Fruit fly (Drosophila melanogaster): Measurements from ENCODE around the gene CG42327.

CG42327 gene

DNA sequence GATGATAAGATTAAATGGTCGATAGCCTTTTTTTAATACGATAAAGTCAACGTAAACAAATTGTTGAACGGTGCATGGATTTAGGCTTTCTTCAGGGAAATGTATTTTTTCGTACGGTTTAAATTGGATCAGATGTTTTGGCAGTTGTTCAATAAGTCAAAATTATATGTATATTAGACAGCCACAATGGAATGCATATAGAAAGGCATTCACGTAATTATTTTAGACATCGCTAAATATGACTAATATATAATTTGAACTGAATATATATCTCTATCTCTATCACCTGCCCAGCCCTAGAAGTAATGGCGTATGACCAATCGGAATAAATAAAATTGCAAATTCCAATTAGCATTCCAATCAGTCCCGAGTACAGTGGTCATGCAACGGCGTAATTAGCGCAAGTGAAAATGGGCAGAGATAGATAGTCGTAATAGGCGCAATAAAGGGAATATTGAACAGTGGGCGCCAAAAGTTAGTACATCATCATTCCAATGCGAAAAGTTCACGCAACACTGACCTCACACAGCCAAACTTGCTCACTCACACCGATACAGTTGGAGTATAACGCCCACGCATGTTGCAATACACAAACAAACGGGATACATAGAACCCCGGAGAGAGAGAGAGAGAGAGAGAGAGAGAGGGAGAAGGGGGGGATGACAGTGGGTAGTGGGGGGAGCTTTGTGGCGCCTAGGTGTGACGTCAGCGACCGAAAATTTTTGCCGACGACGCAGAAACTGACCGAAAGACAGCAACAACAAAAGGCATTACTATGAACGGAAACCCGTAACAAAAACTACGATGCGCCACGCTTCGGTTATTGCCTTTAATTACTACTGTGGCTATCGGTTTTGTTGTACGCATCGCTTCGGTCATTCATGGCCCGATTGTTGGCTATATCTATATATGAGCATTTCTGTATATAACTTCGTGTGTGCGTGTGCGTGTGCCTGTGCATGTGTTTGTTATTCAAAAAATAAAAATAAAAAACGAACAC is 7.3 kb upstream of the CG42327 start (continued):
- TF ChIP-seq ems (GFP tag; optimal IDR thresholded peaks at IDR 0.05), result no peak
- TF ChIP-seq ro (GFP tag; IDR thresholded peaks at IDR 0.05), result no peak
- no peak for TF ChIP-seq chif (GFP tag; optimal IDR thresholded peaks at IDR 0.05)
- TF ChIP-seq ase (GFP tag; IDR thresholded peaks at IDR 0.05), result no peak
- no peak for TF ChIP-seq cwo (GFP tag; optimal IDR thresholded peaks at IDR 0.05)
- TF ChIP-seq en (GFP tag; optimal IDR thresholded peaks at IDR 0.05), result no peak
- TF ChIP-seq CG6813 (GFP tag; optimal IDR thresholded peaks at IDR 0.05), result no peak
- no peak for TF ChIP-seq CG16863 (GFP tag; optimal IDR thresholded peaks at IDR 0.05)
- TF ChIP-seq CG17361 (GFP tag; IDR thresholded peaks at IDR 0.05), result no peak
- no peak for TF ChIP-seq pum (GFP tag; optimal IDR thresholded peaks at IDR 0.05)
- TF ChIP-seq CG4404 (GFP tag; IDR thresholded peaks at IDR 0.05), result no peak
- peak; percentile 47 for TF ChIP-seq Atf3 (GFP tag; optimal IDR thresholded peaks at IDR 0.05)
- TF ChIP-seq CG17385 (GFP tag; optimal IDR thresholded peaks at IDR 0.05), result no peak
- no peak for TF ChIP-seq unc-4 (GFP tag; IDR thresholded peaks at IDR 0.05; ENCODE audit: partially characterized antibody)
- no peak for TF ChIP-seq Sox100B (GFP tag; optimal IDR thresholded peaks at IDR 0.05)
- no peak for TF ChIP-seq CG7745 (tag; optimal IDR thresholded peaks at IDR 0.05)
- TF ChIP-seq HLH4C (GFP tag; IDR thresholded peaks at IDR 0.05; ENCODE audit: partially characterized antibody), result no peak
- no peak for TF ChIP-seq Optix (GFP tag; IDR thresholded peaks at IDR 0.05)
- TF ChIP-seq CG11560 (tag; IDR thresholded peaks at IDR 0.05), result no peak
- TF ChIP-seq tin (GFP tag; optimal IDR thresholded peaks at IDR 0.05), result no peak
- peak in 1 of 2 experiments; percentile 48 for TF ChIP-seq Hr78 (GFP tag; optimal IDR thresholded peaks at IDR 0.05)
- TF ChIP-seq caup (GFP tag; optimal IDR thresholded peaks at IDR 0.05; ENCODE audit: severe bottlenecking), result no peak
- no peak for TF ChIP-seq ap (GFP tag; IDR thresholded peaks at IDR 0.05)
- no peak for TF ChIP-seq CG42726 (GFP tag; IDR thresholded peaks at IDR 0.05; ENCODE audit: partially characterized antibody)
- TF ChIP-seq H2.0 (GFP tag; IDR thresholded peaks at IDR 0.05), result no peak
- peak; percentile 21 for TF ChIP-seq Hmr (GFP tag; optimal IDR thresholded peaks at IDR 0.05)
- TF ChIP-seq CG15696 (tag; optimal IDR thresholded peaks at IDR 0.05), result no peak
- TF ChIP-seq CG10979 (tag; optimal IDR thresholded peaks at IDR 0.05), result no peak
- no peak for TF ChIP-seq eyg (GFP tag; optimal IDR thresholded peaks at IDR 0.05)
- TF ChIP-seq klu (GFP tag; IDR thresholded peaks at IDR 0.05), result 0 out of 2 replicates have a peak, but pooled peaks have one; percentile 38
- TF ChIP-seq CG6175 (GFP tag; IDR thresholded peaks at IDR 0.05), result peak; percentile 53; the same call in 1 of the 3 replicates
- TF ChIP-seq CTCF (GFP tag; optimal IDR thresholded peaks at IDR 0.05), result no peak
- TF ChIP-seq CG18599 (GFP tag; optimal IDR thresholded peaks at IDR 0.05), result no peak
- TF ChIP-seq Hr3 (GFP tag; optimal IDR thresholded peaks at IDR 0.05), result no peak
- no peak for TF ChIP-seq kah (GFP tag; optimal IDR thresholded peaks at IDR 0.05)
- TF ChIP-seq CG4707 (GFP tag; optimal IDR thresholded peaks at IDR 0.05), result no peak
- TF ChIP-seq hkb (optimal IDR thresholded peaks at IDR 0.05), result no peak
- TF ChIP-seq hkb (GFP tag; IDR thresholded peaks at IDR 0.05), result peak; percentile 20; the same call in 1 of the 2 replicates
- no peak for TF ChIP-seq Spps (tag; optimal IDR thresholded peaks at IDR 0.05)
- peak; percentile 61 for TF ChIP-seq Deaf1 (tag; optimal IDR thresholded peaks at IDR 0.05)
- TF ChIP-seq fru (optimal IDR thresholded peaks at IDR 0.05), result no peak
- no peak for TF ChIP-seq sim (GFP tag; IDR thresholded peaks at IDR 0.05)
- TF ChIP-seq Hmx (GFP tag; optimal IDR thresholded peaks at IDR 0.05), result no peak
- TF ChIP-seq dysf (GFP tag; IDR thresholded peaks at IDR 0.05), result no peak
- TF ChIP-seq knrl (GFP tag; IDR thresholded peaks at IDR 0.05; ENCODE audit: partially characterized antibody), result no peak
- TF ChIP-seq CG13424 (tag; optimal IDR thresholded peaks at IDR 0.05), result no peak
- TF ChIP-seq Elba2 (GFP tag; optimal IDR thresholded peaks at IDR 0.05), result peak; percentile 98
- TF ChIP-seq tap (tag; optimal IDR thresholded peaks at IDR 0.05), result no peak
- TF ChIP-seq dpn (GFP tag; optimal IDR thresholded peaks at IDR 0.05), result no peak
